Worm (Caenorhabditis elegans): Measurements from ENCODE around the gene mvb-12.

- TF ChIP-seq snpc-1.3 (tag; optimal IDR thresholded peaks at IDR 0.05; ENCODE audit: insufficient read depth) (no peak), ztf-28 (GFP tag; IDR thresholded peaks at IDR 0.05) (no peak), unc-62 (GFP tag; optimal IDR thresholded peaks at IDR 0.05) (no peak), egrh-3 (GFP tag; IDR thresholded peaks at IDR 0.05) (no peak), mxl-1 (tag; optimal IDR thresholded peaks at IDR 0.05) (no peak), ekl-4 (GFP tag; IDR thresholded peaks at IDR 0.05) (no peak), athp-1 (tag; optimal IDR thresholded peaks at IDR 0.05) (no peak), Y95B8A.8 (GFP tag; IDR thresholded peaks at IDR 0.05) (no peak), ama-1 (optimal IDR thresholded peaks at IDR 0.05) (no peak), ama-1 (GFP tag; optimal IDR thresholded peaks at IDR 0.05) (no peak), efl-1 (GFP tag; optimal IDR thresholded peaks at IDR 0.05) (no peak), F22D6.2 (tag; optimal IDR thresholded peaks at IDR 0.05) (no peak), ztf-22 (GFP tag; optimal IDR thresholded peaks at IDR 0.05) (no peak)
Measured at ce11 chrIV:7877255-7877654, 46.9 kb downstream of the mvb-12 start.

Data from whole organism, young adult.